Comparison of ENCODE assay signal across 1 fruit fly cellular context in the genomic region with DNA sequence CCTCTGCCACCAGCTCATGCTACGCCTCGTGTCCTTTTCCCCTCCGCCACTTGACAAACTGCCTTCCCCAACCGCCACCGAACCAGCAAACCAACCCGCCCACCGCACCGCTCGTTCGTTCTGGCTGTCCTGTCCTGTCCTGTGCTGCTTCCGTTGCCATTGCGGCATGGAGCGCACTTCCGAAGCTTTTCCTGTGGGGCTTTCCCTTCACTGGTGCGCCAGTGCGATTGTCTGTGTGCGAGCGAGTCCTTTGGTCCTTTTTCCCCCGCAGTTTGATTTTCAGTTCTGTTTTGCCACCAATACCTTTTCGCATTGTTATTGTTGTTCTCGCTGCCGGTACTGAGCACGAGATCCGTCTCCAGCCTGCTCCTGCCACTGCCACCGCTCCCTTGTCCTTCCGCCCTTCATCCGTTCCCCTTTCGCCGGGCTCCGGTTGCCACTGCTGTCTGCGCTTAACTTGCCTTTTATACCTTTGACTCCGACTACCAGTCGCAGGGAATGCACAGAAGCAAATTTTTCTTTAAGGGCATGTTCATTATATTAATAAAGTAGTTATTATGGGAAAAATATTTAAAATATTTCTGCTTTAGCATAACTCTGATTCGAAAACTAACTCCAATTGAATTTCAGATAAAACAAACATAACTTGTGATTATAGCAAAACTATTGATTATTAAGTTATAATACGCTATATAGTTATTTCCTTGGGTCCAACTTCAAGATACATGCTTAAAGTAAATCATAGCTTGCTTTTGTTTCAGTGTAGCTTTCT.
TF ChIP-seq lines count a peak whose summit lies in the region.

No protein-coding gene starts in this region.

TF ChIP-seq in whole organism, embryonic, 481 proteins besides CTCF, POLR2A, EP300 and RAD21 (continued from another document):
- TF ChIP-seq chn (GFP tag; optimal IDR thresholded peaks at IDR 0.05; lab: Kevin White, UChicago) (no peak), zen (tag; optimal IDR thresholded peaks at IDR 0.05; lab: Kevin White, UChicago) (no peak), CG11504 (tag; optimal IDR thresholded peaks at IDR 0.05; lab: Kevin White, UChicago) (peak; percentile 89), CG17912 (GFP tag; optimal IDR thresholded peaks at IDR 0.05; lab: Kevin White, UChicago) (no peak), eve (GFP tag; optimal IDR thresholded peaks at IDR 0.05; lab: Kevin White, UChicago) (no peak)
